Fruit fly (Drosophila melanogaster) whole organism, prepupa: Measurements from ENCODE around the gene Cpr72Ea.

Experiments used
- CG6792 ChIP-seq: fragments of 200-800 bp; sonication (Bioruptor generic); optimal IDR thresholded peaks from 3 replicates; lab custom pipeline; 2016; ENCODE audit warnings: missing biosample characterization, missing genetic modification characterization
- CG6854 ChIP-seq: fragments of 200-800 bp; sonication (Bioruptor generic); optimal IDR thresholded peaks from 2 replicates; lab custom pipeline; 2017; ENCODE audit warnings: missing biosample characterization, mild to moderate bottlenecking, missing genetic modification characterization
- Hr38 ChIP-seq: sonication (Bioruptor generic); optimal IDR thresholded peaks from 2 replicates; lab custom pipeline; 2016; ENCODE audit warnings: missing biosample characterization, missing genetic modification characterization
- OdsH ChIP-seq: fragments of 200-800 bp; sonication (Bioruptor generic); optimal IDR thresholded peaks from 3 replicates; lab custom pipeline; 2016; ENCODE audit warnings: missing biosample characterization, missing genetic modification characterization
- Sox102F ChIP-seq: fragments of 200-800 bp; sonication (Bioruptor generic); optimal IDR thresholded peaks from 2 replicates; lab custom pipeline; 2016; ENCODE audit warnings: missing biosample characterization, mild to moderate bottlenecking, missing genetic modification characterization
- fd85E ChIP-seq: fragments of 200-800 bp; sonication (Bioruptor generic); optimal IDR thresholded peaks from 3 replicates; lab custom pipeline; 2016; ENCODE audit warnings: missing biosample characterization, missing genetic modification characterization
- svp ChIP-seq: fragments of 200-800 bp; sonication (Bioruptor generic); peaks from one replicate; lab custom pipeline; 2016; ENCODE audit warnings: missing biosample characterization, missing genetic modification characterization

DNA sequence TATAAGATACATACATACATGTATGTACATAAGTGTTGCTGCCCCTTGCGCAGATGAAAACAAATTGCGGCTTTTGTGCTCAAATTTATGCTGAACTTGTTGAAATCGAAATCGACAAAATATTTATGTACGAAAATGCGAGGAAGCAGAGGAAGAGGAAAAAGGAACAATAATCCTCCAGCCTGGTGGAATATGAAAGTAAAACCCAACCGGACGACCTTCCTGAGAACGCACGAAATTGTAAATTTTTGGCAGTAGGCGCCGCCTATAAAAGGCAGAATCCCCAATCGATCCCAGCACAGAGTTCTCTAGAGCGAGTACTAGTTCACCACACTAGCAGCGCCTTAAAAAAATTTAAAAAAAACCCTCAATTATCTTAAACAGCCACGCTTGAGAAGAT, 2.2 kb downstream of the Cpr72Ea start, which contains the start of gene Cpr72Eb:
- TF ChIP-seq Hr38 (no peak), OdsH (GFP tag; lab: Kevin White, UChicago) (no peak), CG6792 (GFP tag; lab: Kevin White, UChicago) (no peak), svp (no peak), fd85E (no peak), Sox102F (no peak), CG6854 (no peak)
